Worm (Caenorhabditis elegans) whole organism, L2 larva: ENCODE results near the gene tub-1.

ENCODE experiments used
- C34F6.9 ChIP-seq: fragments of 150-350 bp; optimal IDR thresholded peaks from 2 replicates; lab custom pipeline; 2014; ENCODE audit warnings: missing biosample characterization, missing genetic modification characterization
- F13H6.1 ChIP-seq: sonication (generic microtip); optimal IDR thresholded peaks from 2 replicates; lab custom pipeline; 2016; ENCODE audit warnings: missing genetic modification characterization, missing compliant biosample characterization
- R02D3.7 ChIP-seq: fragments of 150-350 bp; optimal IDR thresholded peaks from 2 replicates; lab custom pipeline; 2014; ENCODE audit warnings: missing biosample characterization, missing genetic modification characterization
- Y55F3AM.14 ChIP-seq: fragments of 200-800 bp; sonication (Bioruptor generic); optimal IDR thresholded peaks from 2 replicates; lab custom pipeline; 2018; ENCODE audit warnings: mild to moderate bottlenecking, missing genetic modification characterization, missing compliant biosample characterization
- ZK546.5 ChIP-seq: sonication (generic microtip); optimal IDR thresholded peaks from 2 replicates; lab custom pipeline; 2017; ENCODE audit warnings: missing biosample characterization, missing genetic modification characterization
- alr-1 ChIP-seq: fragments of 150-350 bp; optimal IDR thresholded peaks from 2 replicates; lab custom pipeline; 2014; ENCODE audit warnings: missing biosample characterization, missing genetic modification characterization
- aly-2 ChIP-seq: fragments of 150-350 bp; optimal IDR thresholded peaks from 2 replicates; lab custom pipeline; 2014; ENCODE audit warnings: missing biosample characterization, missing genetic modification characterization
- ama-1 ChIP-seq: fragments of 150-350 bp; optimal IDR thresholded peaks from 2 replicates; lab custom pipeline; 2018; ENCODE audit warnings: inconsistent platforms
- ceh-82 ChIP-seq: fragments of 150-350 bp; optimal IDR thresholded peaks from 2 replicates; lab custom pipeline; 2014; ENCODE audit warnings: missing biosample characterization, missing genetic modification characterization
- crh-2 ChIP-seq: sonication (generic microtip); optimal IDR thresholded peaks from 2 replicates; lab custom pipeline; 2017; ENCODE audit warnings: missing biosample characterization, missing genetic modification characterization
- dmd-4 ChIP-seq: sonication (generic microtip); optimal IDR thresholded peaks from 2 replicates; lab custom pipeline; 2017; ENCODE audit warnings: missing biosample characterization, missing genetic modification characterization
- elt-1 ChIP-seq: fragments of 150-350 bp; optimal IDR thresholded peaks from 2 replicates; lab custom pipeline; 2014; ENCODE audit warnings: missing biosample characterization, missing genetic modification characterization
- elt-3 ChIP-seq: sonication (generic microtip); optimal IDR thresholded peaks from 2 replicates; lab custom pipeline; 2017; ENCODE audit warnings: missing biosample characterization, missing genetic modification characterization
- fos-1 ChIP-seq: fragments of 150-350 bp; optimal IDR thresholded peaks from 2 replicates; lab custom pipeline; 2014; ENCODE audit warnings: missing biosample characterization, missing genetic modification characterization
- gmeb-1 ChIP-seq: fragments of 150-350 bp; optimal IDR thresholded peaks from 2 replicates; lab custom pipeline; 2014; ENCODE audit warnings: missing biosample characterization, missing genetic modification characterization
- lin-13 ChIP-seq: fragments of 150-350 bp; optimal IDR thresholded peaks from 2 replicates; lab custom pipeline; 2014; ENCODE audit warnings: missing biosample characterization, missing genetic modification reagents, missing genetic modification characterization
- lin-39 ChIP-seq: fragments of 150-350 bp; optimal IDR thresholded peaks from 2 replicates; lab custom pipeline; 2014; ENCODE audit warnings: missing biosample characterization, missing genetic modification reagents, missing genetic modification characterization
- lsy-2 ChIP-seq, 2 experiments: fragments of 150-350 bp in 1 of 2; sonication (generic microtip) in 1 of 2; optimal IDR thresholded peaks; 2 replicates each; lab custom pipeline; 2014 to 2017; ENCODE audit warnings: missing biosample characterization in 2 of 2, missing genetic modification characterization in 2 of 2
- mab-5 ChIP-seq: fragments of 150-350 bp; optimal IDR thresholded peaks from 2 replicates; lab custom pipeline; 2014; ENCODE audit warnings: missing biosample characterization, missing genetic modification characterization
- mbf-1 ChIP-seq: sonication (generic microtip); optimal IDR thresholded peaks from 2 replicates; lab custom pipeline; 2017; ENCODE audit warnings: missing biosample characterization, missing genetic modification characterization
- mdl-1 ChIP-seq, 2 experiments: fragments of 150-350 bp in 1 of 2; sonication (generic microtip) in 1 of 2; optimal IDR thresholded peaks; 2 replicates each; lab custom pipeline; 2017; ENCODE audit warnings: missing biosample characterization in 2 of 2, missing genetic modification characterization in 2 of 2
- nhr-10 ChIP-seq: sonication (generic microtip); optimal IDR thresholded peaks from 2 replicates; lab custom pipeline; 2017; ENCODE audit warnings: missing biosample characterization, missing genetic modification characterization
- nhr-11 ChIP-seq: fragments of 150-350 bp; optimal IDR thresholded peaks from 2 replicates; lab custom pipeline; 2014; ENCODE audit warnings: missing biosample characterization, missing genetic modification characterization
- nhr-12 ChIP-seq: fragments of 150-350 bp; optimal IDR thresholded peaks from 2 replicates; lab custom pipeline; 2014; ENCODE audit warnings: missing biosample characterization, missing genetic modification characterization
- nhr-129 ChIP-seq: fragments of 150-350 bp; optimal IDR thresholded peaks from 2 replicates; lab custom pipeline; 2014; ENCODE audit warnings: missing biosample characterization, missing genetic modification characterization
- nhr-21 ChIP-seq: fragments of 150-350 bp; optimal IDR thresholded peaks from 2 replicates; lab custom pipeline; 2014; ENCODE audit warnings: missing biosample characterization, missing genetic modification characterization
- nhr-23 ChIP-seq: fragments of 150-350 bp; optimal IDR thresholded peaks from 2 replicates; lab custom pipeline; 2014; ENCODE audit warnings: missing biosample characterization, missing genetic modification reagents, missing genetic modification characterization
- nhr-237 ChIP-seq: fragments of 150-350 bp; optimal IDR thresholded peaks from 2 replicates; lab custom pipeline; 2014; ENCODE audit warnings: missing biosample characterization, missing genetic modification characterization
- nhr-6 ChIP-seq: fragments of 150-350 bp; optimal IDR thresholded peaks from 2 replicates; lab custom pipeline; 2014; ENCODE audit warnings: missing biosample characterization, missing genetic modification characterization
- peb-1 ChIP-seq: fragments of 150-350 bp; optimal IDR thresholded peaks from 2 replicates; lab custom pipeline; 2014; ENCODE audit warnings: missing biosample characterization, missing genetic modification characterization
- sem-4 ChIP-seq: fragments of 150-350 bp; optimal IDR thresholded peaks from 2 replicates; lab custom pipeline; 2014; ENCODE audit warnings: missing biosample characterization, missing genetic modification reagents, missing genetic modification characterization
- skn-1 ChIP-seq: sonication (generic microtip); optimal IDR thresholded peaks from 2 replicates; lab custom pipeline; 2017; ENCODE audit warnings: missing biosample characterization, missing genetic modification characterization
- sma-3 ChIP-seq: sonication (generic microtip); optimal IDR thresholded peaks from 2 replicates; lab custom pipeline; 2016; ENCODE audit warnings: missing genetic modification reagents, missing genetic modification characterization, missing compliant biosample characterization
- snpc-4 ChIP-seq: fragments of 150-350 bp; optimal IDR thresholded peaks from 2 replicates; lab custom pipeline; 2014; ENCODE audit warnings: missing biosample characterization, missing genetic modification characterization
- unc-39 ChIP-seq: fragments of 150-350 bp; optimal IDR thresholded peaks from 2 replicates; lab custom pipeline; 2014; ENCODE audit warnings: missing biosample characterization, missing genetic modification characterization
- unc-55 ChIP-seq: fragments of 150-350 bp; sonication (generic microtip); optimal IDR thresholded peaks from 3 replicates; lab custom pipeline; 2014; ENCODE audit warnings: missing biosample characterization, missing genetic modification reagents, missing genetic modification characterization
- unc-62 ChIP-seq: fragments of 150-350 bp; optimal IDR thresholded peaks from 2 replicates; lab custom pipeline; 2014; ENCODE audit warnings: missing biosample characterization, missing genetic modification reagents, missing genetic modification characterization
- zag-1 ChIP-seq: fragments of 150-350 bp; optimal IDR thresholded peaks from 2 replicates; lab custom pipeline; 2014; ENCODE audit warnings: missing biosample characterization, missing genetic modification characterization
- ztf-1 ChIP-seq: fragments of 200-800 bp; sonication (Bioruptor generic); conservative IDR thresholded peaks from 2 replicates; pipeline ENCODE4 v1.3.6; 2022; ENCODE audit warnings: missing genetic modification characterization, missing compliant biosample characterization
- ztf-11 ChIP-seq: sonication (generic microtip); optimal IDR thresholded peaks from 2 replicates; lab custom pipeline; 2017; ENCODE audit warnings: missing biosample characterization, missing genetic modification characterization
- ztf-4 ChIP-seq: fragments of 150-350 bp; optimal IDR thresholded peaks from 2 replicates; lab custom pipeline; 2014; ENCODE audit warnings: missing biosample characterization, missing genetic modification characterization

tub-1 gene

DNA sequence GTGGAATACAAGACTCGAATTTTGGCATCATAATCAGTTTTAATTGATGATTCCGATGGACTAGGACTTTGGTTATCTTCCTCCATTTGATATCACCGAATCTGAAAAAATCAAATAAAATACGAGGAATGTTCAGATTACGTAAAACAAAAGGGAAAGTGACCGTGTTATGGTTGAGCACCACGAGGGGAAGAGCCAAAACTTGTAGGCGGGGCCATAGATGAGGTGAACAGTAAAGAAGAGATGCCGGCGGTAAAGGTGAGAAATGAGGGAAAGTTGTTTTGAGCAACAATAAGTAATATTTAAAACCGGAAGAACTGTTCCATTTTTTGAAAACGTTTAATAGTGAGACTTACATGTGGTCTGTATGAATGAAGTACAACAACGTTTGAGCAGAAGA is 6.8 kb downstream of the tub-1 start, which contains the start of gene F10B5.3:
F10B5.3 (minus strand) TSS at position 101 of the 400 bp plus-strand sequence.
- TF ChIP-seq nhr-6 (tag; lab: Kevin White, UChicago) (no peak), lin-13 (no peak), nhr-237 (no peak), nhr-129 (tag; lab: Kevin White, UChicago) (no peak), R02D3.7 (tag; lab: Kevin White, UChicago) (no peak), alr-1 (no peak), nhr-11 (tag; lab: Kevin White, UChicago) (no peak), elt-3 (tag; lab: Kevin White, UChicago) (no peak), ZK546.5 (tag; lab: Kevin White, UChicago) (no peak), unc-62 (GFP tag; lab: Kevin White, UChicago) (no peak), dmd-4 (tag; lab: Kevin White, UChicago) (no peak), aly-2 (tag; lab: Kevin White, UChicago) (no peak), nhr-10 (no peak), unc-55 (GFP tag; lab: Kevin White, UChicago) (no peak), ztf-11 (tag; lab: Kevin White, UChicago) (no peak), sma-3 (GFP tag; lab: Kevin White, UChicago) (no peak)

DNA sequence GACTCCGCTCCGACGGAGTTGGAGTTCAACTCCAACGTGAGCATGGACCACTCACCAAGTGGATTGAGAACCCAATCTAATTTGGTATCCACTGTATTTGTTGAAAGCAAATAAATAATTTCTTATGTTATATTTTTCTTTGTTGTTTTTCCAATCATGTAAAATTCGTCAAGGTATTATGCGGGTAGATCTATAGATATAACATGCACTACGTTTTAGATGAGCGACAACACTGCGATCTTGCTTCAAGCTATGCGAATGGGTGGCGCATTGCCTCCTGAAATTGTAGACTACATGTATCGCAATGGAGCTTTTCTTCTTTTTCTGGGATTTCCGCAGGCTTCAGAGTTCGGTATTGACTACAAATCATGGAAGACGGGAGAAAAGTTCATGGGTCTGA is 12.2 kb downstream of the tub-1 start, which contains the start of gene F10B5.2:
F10B5.2 (plus strand) TSS at position 220 of the 400 bp plus-strand sequence.
- TF ChIP-seq zag-1 (tag; lab: Kevin White, UChicago) (no peak), peb-1 (tag; lab: Kevin White, UChicago) (no peak), ama-1 (lab: Kevin White, UChicago) (no peak), ztf-4 (no peak), Y55F3AM.14 (GFP tag; lab: Kevin White, UChicago) (no peak), nhr-21 (no peak)

DNA sequence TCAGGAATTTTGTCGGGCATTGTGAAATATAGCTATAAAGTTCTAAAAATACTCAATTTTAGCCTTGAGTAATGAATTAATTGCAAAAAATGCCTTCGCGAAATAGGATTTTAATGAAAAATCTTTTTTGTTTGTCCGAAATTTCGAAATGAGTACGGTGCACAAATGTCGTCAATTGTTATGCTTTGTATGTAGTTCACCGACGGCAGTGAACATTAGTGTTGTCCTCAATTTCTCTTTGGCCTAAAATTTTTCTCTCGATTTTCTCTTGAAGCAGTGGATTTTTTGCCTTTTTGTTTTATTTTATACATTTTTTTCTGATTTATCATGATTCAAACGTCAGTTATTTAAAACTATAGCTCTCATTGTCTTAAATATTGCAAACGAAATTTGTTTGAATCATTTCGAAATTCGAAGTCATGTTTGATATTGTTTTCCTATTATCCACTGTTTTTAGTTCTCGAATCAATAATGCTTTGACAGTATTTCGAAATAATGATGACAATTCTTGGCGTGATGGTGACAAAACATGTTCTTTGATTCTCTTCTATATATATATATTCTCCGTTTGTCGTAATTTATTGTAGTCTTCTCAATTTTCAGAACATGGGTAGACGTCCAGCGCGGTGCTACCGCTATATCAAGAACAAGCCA is 13.3 kb downstream of the tub-1 start, which contains the start of the genes ints-11 and rpl-10:
ints-11 (minus strand) TSS at position 201 of the 654 bp plus-strand sequence.
rpl-10 (plus strand) TSS at position 604 of the 654 bp plus-strand sequence.
- no peak for TF ChIP-seq lin-39 (tag; lab: Kevin White, UChicago)
- no peak for TF ChIP-seq nhr-23 (tag; lab: Kevin White, UChicago)
- TF ChIP-seq mbf-1 (tag; lab: Kevin White, UChicago) = no peak
- no peak for TF ChIP-seq nhr-12 (tag; lab: Kevin White, UChicago)
- TF ChIP-seq peb-1 (tag; lab: Kevin White, UChicago) = no peak
- no peak for TF ChIP-seq elt-1 (tag; lab: Kevin White, UChicago)
- peak; percentile 85 for TF ChIP-seq C34F6.9 (tag; lab: Kevin White, UChicago)
- peak; percentile 6 for TF ChIP-seq skn-1 (tag; lab: Kevin White, UChicago)
- TF ChIP-seq ztf-11 (tag; lab: Kevin White, UChicago) = no peak
- TF ChIP-seq R02D3.7 (tag; lab: Kevin White, UChicago) = no peak
- peak; percentile 42 for TF ChIP-seq fos-1 (tag; lab: Kevin White, UChicago)
- TF ChIP-seq ztf-4 = no peak
- TF ChIP-seq aly-2 (tag; lab: Kevin White, UChicago) = no peak
- TF ChIP-seq lin-13 = peak; percentile 22
- no peak for TF ChIP-seq F13H6.1 (tag; lab: Kevin White, UChicago)
- TF ChIP-seq mdl-1 (tag; optimal IDR thresholded peaks at IDR 0.05; lab: Kevin White, UChicago) = no peak
- TF ChIP-seq crh-2 (tag; lab: Kevin White, UChicago) = peak; percentile 58
- TF ChIP-seq ztf-1 = no peak
- TF ChIP-seq nhr-21 = no peak
- peak; percentile 56 for TF ChIP-seq gmeb-1
- TF ChIP-seq nhr-11 (tag; lab: Kevin White, UChicago) = no peak
- TF ChIP-seq nhr-129 (tag; lab: Kevin White, UChicago) = peak; percentile 69
- no peak for TF ChIP-seq snpc-4 (tag; lab: Kevin White, UChicago)
- no peak for TF ChIP-seq ZK546.5 (tag; lab: Kevin White, UChicago)
- TF ChIP-seq sem-4 (tag; lab: Kevin White, UChicago) = no peak
- no peak for TF ChIP-seq ama-1 (lab: Kevin White, UChicago)
- TF ChIP-seq unc-55 (GFP tag; lab: Kevin White, UChicago) = peak; percentile 85
- TF ChIP-seq lsy-2 (tag; optimal IDR thresholded peaks at IDR 0.05; lab: Kevin White, UChicago) = peak; percentile 65 to 97
- TF ChIP-seq ceh-82 (tag; lab: Kevin White, UChicago) = no peak
- TF ChIP-seq unc-39 (tag; lab: Kevin White, UChicago) = no peak
- no peak for TF ChIP-seq mab-5 (tag; lab: Kevin White, UChicago)
- TF ChIP-seq sma-3 (GFP tag; lab: Kevin White, UChicago) = peak; percentile 43
